Worm (Caenorhabditis elegans) whole organism, L4 larva: ENCODE results near the gene Y15E3A.5.

ENCODE experiments used
- R02D3.7 ChIP-seq: fragments of 150-350 bp; sonication (generic microtip); optimal IDR thresholded peaks from 3 replicates; lab custom pipeline; 2014; ENCODE audit warnings: missing biosample characterization, missing genetic modification characterization
- ceh-82 ChIP-seq: sonication (generic microtip); optimal IDR thresholded peaks from 2 replicates; lab custom pipeline; 2017; ENCODE audit warnings: missing biosample characterization, missing genetic modification characterization
- dmd-8 ChIP-seq: fragments of 200-800 bp; sonication (Bioruptor generic); IDR thresholded peaks from 2 replicates; pipeline ENCODE4 v1.3.6; 2022; ENCODE audit warnings: missing genetic modification characterization, missing compliant biosample characterization
- dpl-1 ChIP-seq: fragments of 150-350 bp; optimal IDR thresholded peaks from 2 replicates; lab custom pipeline; 2014; ENCODE audit warnings: missing biosample characterization, missing genetic modification reagents, missing genetic modification characterization
- fkh-10 ChIP-seq: fragments of 150-350 bp; optimal IDR thresholded peaks from 2 replicates; lab custom pipeline; 2014; ENCODE audit warnings: missing biosample characterization, missing genetic modification reagents, missing genetic modification characterization
- lin-15B ChIP-seq: fragments of 150-350 bp; sonication (generic microtip); optimal IDR thresholded peaks from 3 replicates; lab custom pipeline; 2014; ENCODE audit warnings: missing biosample characterization, missing genetic modification characterization
- lin-39 ChIP-seq: fragments of 150-350 bp; optimal IDR thresholded peaks from 2 replicates; lab custom pipeline; 2014; ENCODE audit warnings: missing biosample characterization, missing genetic modification reagents, missing genetic modification characterization
- pqm-1 ChIP-seq: sonication (generic microtip); optimal IDR thresholded peaks from 2 replicates; lab custom pipeline; 2017; ENCODE audit warnings: missing biosample characterization, missing genetic modification characterization
- skn-1 ChIP-seq: fragments of 150-350 bp; optimal IDR thresholded peaks from 2 replicates; lab custom pipeline; 2014; ENCODE audit warnings: missing biosample characterization, missing genetic modification characterization
- zag-1 ChIP-seq: fragments of 150-350 bp; optimal IDR thresholded peaks from 2 replicates; lab custom pipeline; 2014; ENCODE audit warnings: missing biosample characterization, missing genetic modification characterization

- TF ChIP-seq dpl-1 (GFP tag; lab: Kevin White, UChicago), result no peak
- TF ChIP-seq lin-39 (tag; lab: Kevin White, UChicago), result no peak
- no peak for TF ChIP-seq dmd-8 (GFP tag; lab: Robert Waterston, UW)
- no peak for TF ChIP-seq lin-15B (tag; lab: Kevin White, UChicago)
- no peak for TF ChIP-seq ceh-82
- no peak for TF ChIP-seq R02D3.7 (tag; lab: Kevin White, UChicago)
- TF ChIP-seq zag-1, result no peak
- TF ChIP-seq fkh-10 (GFP tag; lab: Kevin White, UChicago), result no peak
- no peak for TF ChIP-seq pqm-1 (tag; lab: Kevin White, UChicago)
- no peak for TF ChIP-seq skn-1 (tag; lab: Kevin White, UChicago)
Measured at ce11 chrX:15335636-15336035, 4.7 kb upstream of the Y15E3A.5 start.
